Worm (Caenorhabditis elegans) whole organism, midembryonic: ENCODE data around the gene Y9C2UA.1.
A peak's percentile ranks its signal among the peaks of the same experiment; 100 is the strongest.

Experiments
- T22C8.4 ChIP-seq: fragments of 200-800 bp; sonication (Bioruptor generic); IDR thresholded peaks from 2 replicates; pipeline ENCODE4 v1.3.6; 2022; ENCODE audit warnings: missing genetic modification characterization, missing compliant biosample characterization
- cog-1 ChIP-seq: sonication (generic microtip); optimal IDR thresholded peaks from 2 replicates; lab custom pipeline; 2016; ENCODE audit warnings: missing genetic modification characterization, missing compliant biosample characterization
- flt-1 ChIP-seq: fragments of 200-800 bp; sonication (Bioruptor generic); IDR thresholded peaks from 2 replicates; pipeline ENCODE4 v1.3.6; 2022; ENCODE audit warnings: missing genetic modification characterization, missing compliant biosample characterization
- klf-2 ChIP-seq: fragments of 200-800 bp; sonication (Bioruptor generic); conservative IDR thresholded peaks from 2 replicates; pipeline ENCODE4 v1.3.6; 2022; ENCODE audit warnings: missing genetic modification reagents, missing genetic modification characterization, missing compliant biosample characterization
- med-1 ChIP-seq: sonication (generic microtip); optimal IDR thresholded peaks from 2 replicates; lab custom pipeline; 2017; ENCODE audit warnings: missing genetic modification characterization, mild to moderate bottlenecking, missing compliant biosample characterization, antibody characterized with exemption, missing genetic modification reagents; ENCODE audit not compliant: insufficient read depth
- ref-1 ChIP-seq: fragments of 200-800 bp; sonication (Bioruptor generic); conservative IDR thresholded peaks from 2 replicates; pipeline ENCODE4 v1.3.6; 2022; ENCODE audit warnings: missing genetic modification reagents, missing genetic modification characterization, missing compliant biosample characterization
- tab-1 ChIP-seq: fragments of 200-800 bp; sonication (Bioruptor generic); IDR thresholded peaks from 2 replicates; pipeline ENCODE4 v1.3.6; 2022; ENCODE audit warnings: missing genetic modification characterization, missing compliant biosample characterization
- ztf-23 ChIP-seq: fragments of 200-800 bp; sonication (Bioruptor generic); IDR thresholded peaks from 2 replicates; pipeline ENCODE4 v1.3.6; 2022; ENCODE audit warnings: missing genetic modification reagents, missing genetic modification characterization, missing compliant biosample characterization
- ztf-29 ChIP-seq: fragments of 200-800 bp; sonication (Bioruptor generic); IDR thresholded peaks from 2 replicates; pipeline ENCODE4 v1.3.6; 2022; ENCODE audit warnings: missing genetic modification reagents, missing genetic modification characterization, missing compliant biosample characterization

Gene Y9C2UA.1

DNA sequence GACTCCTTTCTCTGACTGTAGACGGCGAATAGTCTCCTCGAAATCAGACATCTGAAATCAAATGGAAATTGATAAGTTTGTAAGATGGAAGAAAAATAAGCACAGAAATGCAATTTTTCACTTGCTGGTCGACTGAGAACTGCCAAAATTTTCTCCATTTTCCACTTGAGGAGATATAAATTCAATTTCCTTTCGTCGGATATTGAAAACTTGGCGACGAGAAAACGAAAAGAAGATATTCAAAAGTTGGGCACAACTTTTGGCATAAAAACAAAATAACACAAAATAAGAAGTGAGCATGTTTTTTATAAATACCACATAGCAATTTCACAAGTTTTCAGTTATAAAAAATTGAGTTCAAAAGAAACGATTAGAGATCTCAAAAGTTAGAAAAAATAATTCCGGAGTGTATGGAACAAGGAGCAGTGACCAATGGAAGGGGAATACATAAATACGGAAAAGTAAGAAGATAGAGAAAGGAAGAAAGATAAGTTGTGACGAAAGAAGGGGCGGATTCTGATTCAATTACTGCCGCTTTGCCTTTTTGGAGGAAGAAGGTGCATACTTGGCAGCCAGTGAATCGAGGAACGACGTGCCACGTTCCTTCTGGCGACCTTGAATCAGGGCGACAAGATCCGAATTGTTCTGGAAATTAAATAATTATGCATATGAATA lies 32.2 kb upstream of the Y9C2UA.1 start, which contains the start of gene dyrb-1:
Gene dyrb-1, minus strand, starts transcription at position 51 of the 675 bp plus-strand sequence.
- TF ChIP-seq flt-1: no peak
- no peak for TF ChIP-seq tab-1 (GFP tag; lab: Robert Waterston, UW)
- TF ChIP-seq ref-1 (GFP tag; lab: Robert Waterston, UW): no peak
- no peak for TF ChIP-seq ztf-29 (GFP tag; lab: Robert Waterston, UW)
- TF ChIP-seq ztf-23: no peak
- no peak for TF ChIP-seq med-1 (GFP tag; lab: Kevin White, UChicago)
- no peak for TF ChIP-seq klf-2
- no peak for TF ChIP-seq T22C8.4 (GFP tag; lab: Robert Waterston, UW)
- TF ChIP-seq cog-1 (tag; lab: Kevin White, UChicago): no peak

DNA sequence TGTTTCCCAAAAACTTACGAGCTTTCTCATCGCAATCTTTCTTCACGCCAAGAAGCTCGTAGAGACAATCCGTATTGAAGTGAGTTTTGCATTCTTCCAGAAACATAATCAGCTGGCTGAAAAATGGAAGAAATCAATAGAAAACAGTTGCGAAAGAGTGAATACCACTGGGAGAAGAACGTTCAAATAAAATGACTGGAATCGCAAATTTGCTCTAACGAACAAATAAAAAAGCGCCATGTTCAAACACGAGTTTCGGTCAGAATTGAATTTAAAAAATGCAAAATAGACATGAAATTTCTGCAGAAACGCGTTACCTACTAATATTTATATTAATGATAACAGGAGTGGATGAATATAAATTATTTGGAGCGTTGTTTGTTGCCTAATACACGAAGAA lies 31.0 kb upstream of the Y9C2UA.1 start, which contains the start of gene dnj-23:
Gene dnj-23, minus strand, starts transcription at position 158 of the 400 bp plus-strand sequence.
- TF ChIP-seq ztf-23 (no peak), klf-2 (no peak), T22C8.4 (GFP tag; lab: Robert Waterston, UW) (no peak), ref-1 (GFP tag; lab: Robert Waterston, UW) (no peak), flt-1 (no peak), cog-1 (tag; lab: Kevin White, UChicago) (no peak)

DNA sequence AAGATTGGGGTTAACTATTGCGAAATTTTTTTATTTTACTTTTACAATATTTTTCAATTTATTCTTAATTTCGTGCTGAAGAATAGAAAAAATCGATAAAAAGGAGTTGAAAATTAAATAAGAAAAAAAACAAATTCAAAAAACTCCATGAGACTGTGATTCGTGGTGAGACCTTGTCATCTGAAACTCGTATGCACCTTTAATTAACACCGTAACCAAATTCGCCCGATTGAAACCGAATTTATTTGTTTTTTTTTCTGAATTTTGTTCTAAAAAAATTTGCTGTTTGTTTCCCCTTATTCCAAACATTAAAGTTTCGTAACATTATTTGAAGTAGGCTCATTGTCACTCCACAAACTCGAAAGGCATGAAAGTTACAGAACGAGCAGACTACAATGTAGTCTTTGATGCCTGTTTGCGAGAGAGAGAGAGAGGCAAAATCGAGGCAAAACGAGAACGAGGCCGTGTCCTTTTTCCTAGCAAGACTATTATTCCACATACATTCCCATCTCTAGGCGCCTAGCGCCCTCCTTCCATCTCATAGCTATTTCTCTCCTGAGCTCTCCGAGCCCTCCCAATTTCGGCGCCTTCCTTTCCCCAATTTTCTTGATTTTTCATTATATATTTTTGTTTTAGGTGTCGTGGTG lies 30.4 kb upstream of the Y9C2UA.1 start, which contains the start of gene T24H10.4:
Gene T24H10.4, plus strand, starts transcription at position 630 of the 647 bp plus-strand sequence.
- TF ChIP-seq med-1 (GFP tag; lab: Kevin White, UChicago) (no peak), ztf-29 (GFP tag; lab: Robert Waterston, UW) (no peak), tab-1 (GFP tag; lab: Robert Waterston, UW) (no peak), ref-1 (GFP tag; lab: Robert Waterston, UW) (no peak), ztf-23 (no peak), flt-1 (no peak), T22C8.4 (GFP tag; lab: Robert Waterston, UW) (no peak), klf-2 (no peak), cog-1 (tag; lab: Kevin White, UChicago) (no peak)

DNA sequence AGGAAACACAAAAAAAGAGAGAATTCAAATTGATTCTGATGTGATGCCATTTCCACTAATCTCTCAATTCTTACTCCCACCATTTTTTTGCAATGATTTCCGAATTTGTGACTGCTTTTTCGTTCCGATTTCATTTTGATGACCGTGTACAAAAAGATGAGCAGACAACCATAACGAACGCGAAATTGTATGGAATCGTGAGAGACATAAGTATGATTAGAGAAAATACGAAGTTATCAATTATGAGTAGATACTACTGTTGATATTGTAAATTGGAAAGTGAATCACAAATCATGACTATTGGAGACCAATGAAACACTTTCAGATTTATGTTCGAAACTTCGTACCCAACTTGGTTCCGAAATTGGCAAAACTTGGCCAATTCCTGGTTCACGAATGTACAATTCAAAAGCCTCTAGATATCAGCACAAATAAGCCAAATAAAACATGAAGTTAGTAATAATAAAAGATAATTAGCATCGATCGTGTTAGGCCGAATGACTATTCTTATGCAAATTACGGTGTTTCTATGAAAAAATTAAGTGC lies 27.9 kb upstream of the Y9C2UA.1 start:
- TF ChIP-seq ref-1 (GFP tag; lab: Robert Waterston, UW): no peak
- no peak for TF ChIP-seq T22C8.4 (GFP tag; lab: Robert Waterston, UW)
- TF ChIP-seq med-1 (GFP tag; lab: Kevin White, UChicago): no peak
- no peak for TF ChIP-seq flt-1
- no peak for TF ChIP-seq cog-1 (tag; lab: Kevin White, UChicago)
- TF ChIP-seq klf-2: no peak
- no peak for TF ChIP-seq ztf-29 (GFP tag; lab: Robert Waterston, UW)
- TF ChIP-seq ztf-23: no peak
- no peak for TF ChIP-seq tab-1 (GFP tag; lab: Robert Waterston, UW)

DNA sequence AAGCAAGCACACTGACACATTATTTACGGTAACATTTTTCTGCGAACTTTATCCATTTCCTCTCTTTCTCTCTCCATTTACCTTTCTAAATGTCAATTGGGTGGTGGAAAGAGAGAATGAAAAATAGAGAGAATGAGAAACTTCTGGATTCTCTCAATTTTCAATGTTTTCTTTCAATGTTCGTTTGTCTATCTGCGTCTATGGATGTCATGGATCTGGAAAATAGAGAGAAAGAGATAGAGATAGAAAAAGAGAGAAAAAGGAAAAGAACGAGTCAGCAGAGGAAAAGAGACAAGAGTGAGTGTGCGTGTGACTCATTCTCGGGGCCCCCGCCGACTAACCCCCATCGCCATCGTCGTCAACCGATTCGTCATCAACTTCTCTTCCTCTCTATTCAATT lies 26.6 kb upstream of the Y9C2UA.1 start, which contains the start of gene jun-1:
Gene jun-1, plus strand, starts transcription at position 307 of the 400 bp plus-strand sequence.
- TF ChIP-seq ref-1 (GFP tag; lab: Robert Waterston, UW) (no peak), cog-1 (tag; lab: Kevin White, UChicago) (peak; percentile 54)

DNA sequence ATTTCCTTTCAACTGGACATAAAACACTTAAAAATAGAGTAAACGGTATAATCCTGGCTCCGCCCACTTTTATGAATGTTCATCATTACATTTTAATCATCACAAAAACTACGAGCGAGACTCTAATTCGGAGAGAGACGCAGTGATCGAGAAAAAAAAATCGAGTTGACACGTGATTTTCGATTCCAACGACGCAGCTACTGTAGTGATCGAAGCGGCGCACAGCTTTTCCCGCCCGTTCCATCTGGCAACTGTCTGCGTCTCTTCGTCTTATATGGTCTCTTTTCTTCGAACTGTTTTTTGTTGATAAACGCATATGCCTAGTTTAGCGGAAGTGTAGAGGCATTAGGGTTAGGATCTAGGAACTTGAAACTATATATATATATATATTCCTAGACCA lies 25.7 kb upstream of the Y9C2UA.1 start:
- TF ChIP-seq ztf-29 (GFP tag; lab: Robert Waterston, UW) (no peak), med-1 (GFP tag; lab: Kevin White, UChicago) (no peak), klf-2 (no peak), ztf-23 (no peak), tab-1 (GFP tag; lab: Robert Waterston, UW) (no peak), ref-1 (GFP tag; lab: Robert Waterston, UW) (no peak), cog-1 (tag; lab: Kevin White, UChicago) (no peak), flt-1 (no peak), T22C8.4 (GFP tag; lab: Robert Waterston, UW) (no peak)

DNA sequence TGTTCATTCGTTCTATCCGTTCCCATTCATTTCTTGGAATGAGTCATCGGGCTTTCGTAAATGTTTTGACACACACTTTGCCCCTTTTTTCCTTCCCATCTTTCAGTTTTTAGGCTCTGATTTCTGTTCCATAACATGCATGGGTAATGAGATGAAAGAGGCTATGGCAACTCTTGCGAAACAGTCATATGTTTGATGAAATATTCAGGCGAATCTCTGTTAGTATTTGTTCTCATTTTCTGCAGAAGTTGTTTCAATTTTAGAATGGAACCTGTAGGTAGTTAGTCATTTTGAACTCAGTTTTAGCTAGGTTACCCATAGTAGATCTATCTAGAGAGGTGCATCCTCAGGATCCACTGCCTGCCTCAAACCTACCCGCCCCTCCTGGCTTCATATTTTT lies 24.5 kb upstream of the Y9C2UA.1 start:
- TF ChIP-seq ref-1 (GFP tag; lab: Robert Waterston, UW): no peak
- TF ChIP-seq tab-1 (GFP tag; lab: Robert Waterston, UW): no peak
- no peak for TF ChIP-seq klf-2
- TF ChIP-seq ztf-23: no peak
- TF ChIP-seq ztf-29 (GFP tag; lab: Robert Waterston, UW): no peak
- no peak for TF ChIP-seq T22C8.4 (GFP tag; lab: Robert Waterston, UW)
- TF ChIP-seq med-1 (GFP tag; lab: Kevin White, UChicago): no peak
- no peak for TF ChIP-seq flt-1
- no peak for TF ChIP-seq cog-1 (tag; lab: Kevin White, UChicago)

DNA sequence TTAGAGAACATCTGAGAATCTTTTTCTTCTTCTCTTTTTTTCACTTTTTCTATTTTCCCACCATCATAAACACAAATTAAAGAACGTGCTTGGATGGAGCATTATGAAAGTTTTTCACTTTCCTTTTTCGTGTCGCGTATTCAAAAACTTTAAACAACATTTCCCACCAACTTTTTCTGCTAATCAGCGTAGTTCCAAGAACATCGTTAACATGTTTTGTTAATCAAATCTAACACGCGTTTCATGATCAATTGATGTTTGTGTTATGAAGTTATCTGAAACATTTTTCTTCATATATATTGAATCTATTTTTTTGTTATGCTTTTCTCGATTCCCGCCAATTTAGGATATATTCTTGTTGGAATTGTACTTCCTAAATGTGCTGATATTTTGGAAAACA lies 23.8 kb upstream of the Y9C2UA.1 start:
- TF ChIP-seq ztf-29 (GFP tag; lab: Robert Waterston, UW) (no peak), flt-1 (no peak)

DNA sequence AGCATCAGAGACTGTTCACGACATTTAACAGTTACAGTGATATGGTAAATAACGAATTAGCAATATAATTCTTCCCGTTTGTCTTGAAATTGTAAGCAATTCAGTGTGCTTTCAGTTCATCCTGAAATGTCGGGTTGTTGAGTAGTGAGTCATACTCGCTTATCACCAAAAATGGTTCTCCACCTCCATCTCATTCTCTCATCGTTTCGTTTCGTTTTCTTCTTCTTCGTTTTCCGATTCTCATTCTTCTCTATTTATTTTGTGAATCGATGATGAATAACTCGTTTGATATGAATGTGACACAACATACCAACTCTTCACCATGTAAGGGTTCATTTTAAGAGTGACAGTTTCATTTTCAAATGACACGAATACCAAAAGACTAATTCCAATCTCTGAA lies 23.0 kb upstream of the Y9C2UA.1 start:
- TF ChIP-seq ztf-23 (no peak), cog-1 (tag; lab: Kevin White, UChicago) (no peak), flt-1 (no peak), T22C8.4 (GFP tag; lab: Robert Waterston, UW) (no peak), ref-1 (GFP tag; lab: Robert Waterston, UW) (no peak), tab-1 (GFP tag; lab: Robert Waterston, UW) (no peak), ztf-29 (GFP tag; lab: Robert Waterston, UW) (no peak), med-1 (GFP tag; lab: Kevin White, UChicago) (no peak), klf-2 (no peak)
